Worm (Caenorhabditis elegans) whole organism, L4 larva: ENCODE results near the gene F37B12.3.

ENCODE experiments used
- F44E2.7 ChIP-seq: fragments of 200-800 bp; sonication (Bioruptor generic); IDR thresholded peaks from 2 replicates; pipeline ENCODE4 v2.1.2; 2022; ENCODE audit warnings: missing genetic modification characterization, missing compliant biosample characterization
- F49E8.2 ChIP-seq: sonication (generic microtip); optimal IDR thresholded peaks from 2 replicates; lab custom pipeline; 2016; ENCODE audit warnings: missing compliant biosample characterization, mild to moderate bottlenecking, missing genetic modification characterization, borderline replicate concordance
- T20F7.1 ChIP-seq: fragments of 200-800 bp; sonication (Bioruptor generic); optimal IDR thresholded peaks from 2 replicates; lab custom pipeline; 2018; ENCODE audit warnings: mild to moderate bottlenecking, missing genetic modification characterization, missing compliant biosample characterization
- Y48G9A.11 ChIP-seq: fragments of 200-800 bp; sonication (Bioruptor generic); IDR thresholded peaks from 2 replicates; pipeline ENCODE4 v1.3.6; 2022; ENCODE audit warnings: missing genetic modification reagents, missing genetic modification characterization, missing compliant biosample characterization
- Y5F2A.4 ChIP-seq: fragments of 200-800 bp; sonication (Bioruptor generic); optimal IDR thresholded peaks from 2 replicates; lab custom pipeline; 2018; ENCODE audit warnings: mild to moderate bottlenecking, missing genetic modification characterization, missing compliant biosample characterization
- Y75B8A.6 ChIP-seq: fragments of 200-800 bp; sonication (Bioruptor generic); IDR thresholded peaks from 2 replicates; pipeline ENCODE4 v1.3.6; 2022; ENCODE audit warnings: missing genetic modification reagents, missing genetic modification characterization, missing compliant biosample characterization
- aly-2 ChIP-seq: sonication (generic microtip); optimal IDR thresholded peaks from 2 replicates; lab custom pipeline; 2018; ENCODE audit warnings: missing biosample characterization, missing genetic modification characterization
- ceh-32 ChIP-seq: sonication (generic microtip); optimal IDR thresholded peaks from 2 replicates; lab custom pipeline; 2016; ENCODE audit warnings: mild to moderate bottlenecking, missing genetic modification characterization, missing compliant biosample characterization; ENCODE audit not compliant: poor library complexity
- ceh-44 ChIP-seq: fragments of 200-800 bp; sonication (Bioruptor generic); IDR thresholded peaks from 2 replicates; pipeline ENCODE4 v1.3.6; 2022; ENCODE audit warnings: missing genetic modification reagents, missing genetic modification characterization, missing compliant biosample characterization
- ceh-62 ChIP-seq: sonication (generic microtip); optimal IDR thresholded peaks from 2 replicates; lab custom pipeline; 2017; ENCODE audit warnings: missing biosample characterization, missing genetic modification characterization
- ceh-82 ChIP-seq: sonication (generic microtip); optimal IDR thresholded peaks from 2 replicates; lab custom pipeline; 2017; ENCODE audit warnings: missing biosample characterization, missing genetic modification characterization
- ctbp-1 ChIP-seq: fragments of 200-800 bp; sonication (Bioruptor generic); IDR thresholded peaks from 2 replicates; pipeline ENCODE4 v1.3.6; 2022; ENCODE audit warnings: missing genetic modification reagents, missing genetic modification characterization, missing compliant biosample characterization
- daf-12 ChIP-seq: fragments of 150-350 bp; optimal IDR thresholded peaks from 2 replicates; lab custom pipeline; 2014; ENCODE audit warnings: missing biosample characterization, missing genetic modification reagents, missing genetic modification characterization
- daf-16 ChIP-seq, 3 experiments: sonication (generic microtip); optimal IDR thresholded peaks; 2 replicates each; lab custom pipeline; 2016 to 2017; ENCODE audit warnings: missing genetic modification characterization in 3 of 3, missing genetic modification reagents in 3 of 3, mild to moderate bottlenecking in 2 of 3, missing compliant biosample characterization in 2 of 3, missing biosample characterization in 1 of 3, moderate library complexity in 1 of 3
- dmd-6 ChIP-seq: fragments of 200-800 bp; sonication (Bioruptor generic); IDR thresholded peaks from 2 replicates; pipeline ENCODE4 v1.3.6; 2022; ENCODE audit warnings: missing genetic modification reagents, missing genetic modification characterization, missing compliant biosample characterization
- dmd-8 ChIP-seq: fragments of 200-800 bp; sonication (Bioruptor generic); IDR thresholded peaks from 2 replicates; pipeline ENCODE4 v1.3.6; 2022; ENCODE audit warnings: missing genetic modification characterization, missing compliant biosample characterization
- dmd-9 ChIP-seq: fragments of 200-800 bp; sonication (Bioruptor generic); IDR thresholded peaks from 2 replicates; pipeline ENCODE4 v1.3.6; 2022; ENCODE audit warnings: missing genetic modification reagents, missing genetic modification characterization, missing compliant biosample characterization
- dpl-1 ChIP-seq: fragments of 150-350 bp; optimal IDR thresholded peaks from 2 replicates; lab custom pipeline; 2014; ENCODE audit warnings: missing biosample characterization, missing genetic modification reagents, missing genetic modification characterization
- duxl-1 ChIP-seq: sonication (generic microtip); optimal IDR thresholded peaks from 2 replicates; lab custom pipeline; 2016; ENCODE audit warnings: mild to moderate bottlenecking, missing genetic modification characterization, moderate library complexity, missing compliant biosample characterization; ENCODE audit not compliant: poor library complexity
- hif-1 ChIP-seq, 2 experiments: sonication (generic microtip); optimal IDR thresholded peaks; 2 replicates each; lab custom pipeline; 2016 to 2017; ENCODE audit warnings: missing compliant biosample characterization in 2 of 2, missing genetic modification characterization in 2 of 2, missing genetic modification reagents in 2 of 2, missing genotype in 2 of 2, mild to moderate bottlenecking in 1 of 2
- hlh-11 ChIP-seq: fragments of 200-800 bp; sonication (Bioruptor generic); optimal IDR thresholded peaks from 2 replicates; lab custom pipeline; 2018; ENCODE audit warnings: mild to moderate bottlenecking, missing genetic modification characterization, missing compliant biosample characterization
- hmg-1.1 ChIP-seq: fragments of 200-800 bp; sonication (Bioruptor generic); IDR thresholded peaks from 2 replicates; pipeline ENCODE4 v1.3.6; 2022; ENCODE audit warnings: missing genetic modification reagents, missing genetic modification characterization, missing compliant biosample characterization
- jun-1 ChIP-seq: fragments of 150-350 bp; optimal IDR thresholded peaks from 2 replicates; lab custom pipeline; 2014; ENCODE audit warnings: missing biosample characterization, missing genetic modification reagents, missing genetic modification characterization
- lin-1 ChIP-seq: fragments of 200-800 bp; sonication (Bioruptor generic); IDR thresholded peaks from 2 replicates; pipeline ENCODE4 v1.3.6; 2022; ENCODE audit warnings: missing genetic modification reagents, missing genetic modification characterization, missing compliant biosample characterization
- lin-13 ChIP-seq: fragments of 150-350 bp; optimal IDR thresholded peaks from 2 replicates; lab custom pipeline; 2014; ENCODE audit warnings: missing biosample characterization, missing genetic modification reagents, missing genetic modification characterization
- lin-15B ChIP-seq: fragments of 150-350 bp; sonication (generic microtip); optimal IDR thresholded peaks from 3 replicates; lab custom pipeline; 2014; ENCODE audit warnings: missing biosample characterization, missing genetic modification characterization
- lin-29 ChIP-seq: fragments of 200-800 bp; sonication (Bioruptor generic); IDR thresholded peaks from 2 replicates; pipeline ENCODE4 v1.3.6; 2022; ENCODE audit warnings: missing genetic modification reagents, missing genetic modification characterization, missing compliant biosample characterization
- lin-38 ChIP-seq: fragments of 200-800 bp; sonication (Bioruptor generic); IDR thresholded peaks from 2 replicates; pipeline ENCODE4 v1.3.6; 2022; ENCODE audit warnings: missing genetic modification reagents, missing genetic modification characterization, missing compliant biosample characterization
- lin-39 ChIP-seq: fragments of 150-350 bp; optimal IDR thresholded peaks from 2 replicates; lab custom pipeline; 2014; ENCODE audit warnings: missing biosample characterization, missing genetic modification reagents, missing genetic modification characterization
- madf-5 ChIP-seq, 2 experiments: fragments of 200-800 bp; sonication (Bioruptor generic); IDR thresholded peaks; 2 replicates each; pipeline ENCODE4 v1.3.6; 2022; ENCODE audit warnings: missing compliant biosample characterization in 2 of 2, missing genetic modification characterization in 2 of 2
- mep-1 ChIP-seq: fragments of 150-350 bp; sonication (generic microtip); optimal IDR thresholded peaks from 3 replicates; lab custom pipeline; 2014; ENCODE audit warnings: missing biosample characterization, missing genetic modification characterization
- mxl-3 ChIP-seq: fragments of 200-800 bp; sonication (Bioruptor generic); optimal IDR thresholded peaks from 2 replicates; lab custom pipeline; 2018; ENCODE audit warnings: mild to moderate bottlenecking, missing genetic modification characterization, missing compliant biosample characterization
- nhr-10 ChIP-seq: fragments of 150-350 bp; optimal IDR thresholded peaks from 2 replicates; lab custom pipeline; 2014; ENCODE audit warnings: missing biosample characterization, missing genetic modification characterization
- nhr-102 ChIP-seq: sonication (generic microtip); optimal IDR thresholded peaks from 2 replicates; lab custom pipeline; 2016; ENCODE audit warnings: mild to moderate bottlenecking, missing genetic modification characterization, moderate library complexity, missing compliant biosample characterization
- nhr-111 ChIP-seq: fragments of 200-800 bp; sonication (Bioruptor generic); optimal IDR thresholded peaks from 2 replicates; lab custom pipeline; 2018; ENCODE audit warnings: mild to moderate bottlenecking, missing genetic modification characterization, missing compliant biosample characterization
- nhr-28 ChIP-seq: fragments of 150-350 bp; optimal IDR thresholded peaks from 2 replicates; lab custom pipeline; 2014; ENCODE audit warnings: missing biosample characterization, missing genetic modification characterization
- nhr-41 ChIP-seq: fragments of 200-800 bp; sonication (Bioruptor generic); IDR thresholded peaks from 2 replicates; pipeline ENCODE4 v1.3.6; 2022; ENCODE audit warnings: missing genetic modification reagents, missing genetic modification characterization, missing compliant biosample characterization
- nhr-77 ChIP-seq: fragments of 150-350 bp; optimal IDR thresholded peaks from 2 replicates; lab custom pipeline; 2014; ENCODE audit warnings: missing biosample characterization, missing genetic modification characterization
- pha-4 ChIP-seq, 2 experiments: fragments of 150-350 bp in 1 of 2; fragments of 200-800 bp in 1 of 2; sonication (Bioruptor generic) in 1 of 2; IDR thresholded peaks in 1 of 2; optimal IDR thresholded peaks in 1 of 2; 2 replicates each; pipeline versions ENCODE4 v1.3.6 to Lab custom; 2014 to 2022; ENCODE audit warnings: missing genetic modification characterization in 2 of 2, missing genetic modification reagents in 2 of 2, missing biosample characterization in 1 of 2, missing compliant biosample characterization in 1 of 2
- php-3 ChIP-seq: fragments of 200-800 bp; sonication (Bioruptor generic); IDR thresholded peaks from 2 replicates; pipeline ENCODE4 v1.3.6; 2022; ENCODE audit warnings: missing genetic modification reagents, missing genetic modification characterization, missing compliant biosample characterization
- rbr-2 ChIP-seq: sonication (generic microtip); optimal IDR thresholded peaks from 2 replicates; lab custom pipeline; 2016; ENCODE audit warnings: missing genotype, missing genetic modification characterization, missing compliant biosample characterization
- set-16 ChIP-seq: fragments of 200-800 bp; sonication (Bioruptor generic); IDR thresholded peaks from 2 replicates; pipeline ENCODE4 v1.3.6; 2022; ENCODE audit warnings: missing genetic modification reagents, missing genetic modification characterization, missing compliant biosample characterization
- skn-1 ChIP-seq: fragments of 150-350 bp; optimal IDR thresholded peaks from 2 replicates; lab custom pipeline; 2014; ENCODE audit warnings: missing biosample characterization, missing genetic modification characterization
- snpc-1.2 ChIP-seq: fragments of 200-800 bp; sonication (Bioruptor generic); IDR thresholded peaks from 2 replicates; pipeline ENCODE4 v1.3.6; 2022; ENCODE audit warnings: missing genetic modification reagents, missing genetic modification characterization, missing compliant biosample characterization
- snpc-4 ChIP-seq: fragments of 150-350 bp; optimal IDR thresholded peaks from 2 replicates; lab custom pipeline; 2014; ENCODE audit warnings: missing biosample characterization, missing genetic modification characterization
- spr-3 ChIP-seq: fragments of 200-800 bp; sonication (Bioruptor generic); optimal IDR thresholded peaks from 2 replicates; lab custom pipeline; 2018; ENCODE audit warnings: mild to moderate bottlenecking, missing genetic modification characterization, missing compliant biosample characterization
- tra-1 ChIP-seq: fragments of 200-800 bp; sonication (Bioruptor generic); IDR thresholded peaks from 2 replicates; pipeline ENCODE4 v1.3.6; 2022; ENCODE audit warnings: missing genetic modification reagents, missing genetic modification characterization, missing compliant biosample characterization
- zfp-2 ChIP-seq: sonication (generic microtip); optimal IDR thresholded peaks from 2 replicates; lab custom pipeline; 2016; ENCODE audit warnings: mild to moderate bottlenecking, missing genetic modification characterization, missing compliant biosample characterization
- zfp-3 ChIP-seq: fragments of 200-800 bp; sonication (Bioruptor generic); conservative IDR thresholded peaks from 2 replicates; pipeline ENCODE4 v1.3.6; 2022; ENCODE audit warnings: missing genetic modification reagents, missing genetic modification characterization, missing compliant biosample characterization
- zip-11 ChIP-seq: fragments of 200-800 bp; sonication (Bioruptor generic); IDR thresholded peaks from 2 replicates; pipeline ENCODE4 v1.3.6; 2022; ENCODE audit warnings: missing genetic modification characterization, missing compliant biosample characterization

F37B12.3 gene

DNA sequence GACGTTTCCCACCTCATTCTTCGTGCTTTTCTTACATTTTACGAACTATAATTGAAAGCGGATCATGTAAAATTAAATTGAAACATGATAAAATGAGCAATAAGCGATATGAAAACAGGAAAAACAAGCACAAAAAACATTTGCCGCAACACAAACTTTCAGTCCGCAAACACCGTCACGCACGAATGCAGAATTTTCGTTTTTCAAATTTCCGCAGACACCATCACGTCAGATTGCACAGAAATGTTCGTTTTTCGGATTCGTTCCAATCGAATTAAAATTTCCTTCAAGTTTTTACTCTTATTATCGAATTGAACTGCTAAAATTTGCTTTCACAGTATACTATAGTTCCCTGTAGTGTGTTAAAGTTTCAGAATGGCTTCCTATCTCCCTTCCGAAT, 13.4 kb upstream of the F37B12.3 start, which contains the start of gene chmp-7:
chmp-7 (plus strand) TSS at position 369 of the 400 bp plus-strand sequence.
- TF ChIP-seq rbr-2 (tag; lab: Kevin White, UChicago) = peak; percentile 74
- no peak for TF ChIP-seq lin-29 (GFP tag; lab: Robert Waterston, UW)
- no peak for TF ChIP-seq T20F7.1 (GFP tag; lab: Kevin White, UChicago)
- TF ChIP-seq F44E2.7 (GFP tag; lab: Robert Waterston, UW) = no peak
- no peak for TF ChIP-seq zfp-2 (tag; lab: Kevin White, UChicago)
- no peak; the same call in 1 of the 2 replicates for TF ChIP-seq tra-1 (GFP tag; lab: Robert Waterston, UW)
- TF ChIP-seq lin-1 (GFP tag; lab: Robert Waterston, UW) = no peak
- TF ChIP-seq snpc-1.2 (GFP tag; lab: Robert Waterston, UW) = peak; percentile 55; the same call in 1 of the 2 replicates
- peak; percentile 44 for TF ChIP-seq lin-15B (tag; lab: Kevin White, UChicago)
- TF ChIP-seq zip-11 (GFP tag; lab: Robert Waterston, UW) = no peak
- TF ChIP-seq lin-38 (GFP tag; lab: Robert Waterston, UW) = peak; percentile 91
- no peak for TF ChIP-seq dmd-8 (GFP tag; lab: Robert Waterston, UW)
- TF ChIP-seq nhr-10 (tag; lab: Kevin White, UChicago) = no peak
- no peak for TF ChIP-seq set-16 (GFP tag; lab: Robert Waterston, UW)
- TF ChIP-seq F49E8.2 (tag; lab: Kevin White, UChicago) = no peak
- no peak for TF ChIP-seq madf-5 (GFP tag; IDR thresholded peaks at IDR 0.05; lab: Robert Waterston, UW)
- peak; percentile 44 for TF ChIP-seq mxl-3
- peak; percentile 68 for TF ChIP-seq duxl-1 (tag; lab: Kevin White, UChicago)
- no peak for TF ChIP-seq Y75B8A.6 (GFP tag; lab: Robert Waterston, UW)
- no peak for TF ChIP-seq pha-4 (GFP tag; IDR thresholded peaks at IDR 0.05; lab: Robert Waterston, UW)
- TF ChIP-seq pha-4 (tag; optimal IDR thresholded peaks at IDR 0.05; lab: Kevin White, UChicago) = peak; percentile 89
- TF ChIP-seq ctbp-1 = peak; percentile 50; the same call in 1 of the 2 replicates
- no peak for TF ChIP-seq dmd-9 (GFP tag; lab: Robert Waterston, UW)
- no peak for TF ChIP-seq snpc-4
- peak; percentile 79 for TF ChIP-seq nhr-28 (tag; lab: Kevin White, UChicago)
- no peak for TF ChIP-seq Y5F2A.4
- TF ChIP-seq php-3 (GFP tag; lab: Robert Waterston, UW) = no peak
- peak; percentile 74 for TF ChIP-seq hlh-11 (tag; lab: Kevin White, UChicago)
- no peak for TF ChIP-seq nhr-102 (tag; lab: Kevin White, UChicago)
- no peak for TF ChIP-seq ceh-32
- TF ChIP-seq lin-39 = no peak
- TF ChIP-seq ceh-82 = no peak
- TF ChIP-seq hmg-1.1 (GFP tag; lab: Robert Waterston, UW) = peak; percentile 81
- TF ChIP-seq nhr-77 (tag; lab: Kevin White, UChicago) = peak; percentile 92
- peak; percentile 90 for TF ChIP-seq dpl-1 (GFP tag; lab: Kevin White, UChicago)
- no peak for TF ChIP-seq nhr-111
- TF ChIP-seq zfp-3 (GFP tag; lab: Robert Waterston, UW) = no peak
- no peak for TF ChIP-seq skn-1
- TF ChIP-seq ceh-62 (tag; lab: Kevin White, UChicago) = no peak
- TF ChIP-seq aly-2 (tag; lab: Kevin White, UChicago) = no peak
- TF ChIP-seq daf-12 (tag; lab: Kevin White, UChicago) = no peak
- TF ChIP-seq lin-13 (GFP tag; lab: Kevin White, UChicago) = peak; percentile 84
- peak; percentile 64 for TF ChIP-seq dmd-6
- peak in 1 of 2 experiments; percentile 53 for TF ChIP-seq hif-1 (tag; optimal IDR thresholded peaks at IDR 0.05; lab: Kevin White, UChicago)
- no peak for TF ChIP-seq daf-16 (GFP tag; optimal IDR thresholded peaks at IDR 0.05; lab: Kevin White, UChicago)
- TF ChIP-seq daf-16 (tag; optimal IDR thresholded peaks at IDR 0.05; lab: Kevin White, UChicago) = peak; percentile 68
- TF ChIP-seq mep-1 (tag; lab: Kevin White, UChicago) = peak; percentile 92
- peak; percentile 51 for TF ChIP-seq jun-1 (tag; lab: Kevin White, UChicago)
- TF ChIP-seq nhr-41 (GFP tag; lab: Robert Waterston, UW) = no peak
- peak; percentile 40; the same call in 1 of the 2 replicates for TF ChIP-seq Y48G9A.11 (GFP tag; lab: Robert Waterston, UW)
- no peak for TF ChIP-seq spr-3 (GFP tag; lab: Kevin White, UChicago)
- 0 out of 2 replicates have a peak, but pooled peaks have one; percentile 30 for TF ChIP-seq ceh-44 (GFP tag; lab: Robert Waterston, UW)
